Worm (Caenorhabditis elegans) whole organism, L2 larva: ENCODE data around the gene cth-2.

Source experiments
- C34F6.9 ChIP-seq: fragments of 150-350 bp; optimal IDR thresholded peaks from 2 replicates; lab custom pipeline; 2014; ENCODE audit warnings: missing biosample characterization, missing genetic modification characterization
- F13H6.1 ChIP-seq: sonication (generic microtip); optimal IDR thresholded peaks from 2 replicates; lab custom pipeline; 2016; ENCODE audit warnings: missing genetic modification characterization, missing compliant biosample characterization
- R02D3.7 ChIP-seq: fragments of 150-350 bp; optimal IDR thresholded peaks from 2 replicates; lab custom pipeline; 2014; ENCODE audit warnings: missing biosample characterization, missing genetic modification characterization
- Y55F3AM.14 ChIP-seq: fragments of 200-800 bp; sonication (Bioruptor generic); optimal IDR thresholded peaks from 2 replicates; lab custom pipeline; 2018; ENCODE audit warnings: mild to moderate bottlenecking, missing genetic modification characterization, missing compliant biosample characterization
- ZK546.5 ChIP-seq: sonication (generic microtip); optimal IDR thresholded peaks from 2 replicates; lab custom pipeline; 2017; ENCODE audit warnings: missing biosample characterization, missing genetic modification characterization
- alr-1 ChIP-seq: fragments of 150-350 bp; optimal IDR thresholded peaks from 2 replicates; lab custom pipeline; 2014; ENCODE audit warnings: missing biosample characterization, missing genetic modification characterization
- ama-1 ChIP-seq: fragments of 150-350 bp; optimal IDR thresholded peaks from 2 replicates; lab custom pipeline; 2018; ENCODE audit warnings: inconsistent platforms
- blmp-1 ChIP-seq: sonication (generic microtip); optimal IDR thresholded peaks from 2 replicates; lab custom pipeline; 2017; ENCODE audit warnings: missing genetic modification characterization, mild to moderate bottlenecking, missing compliant biosample characterization, antibody characterized with exemption, moderate library complexity; ENCODE audit not compliant: insufficient read depth
- ceh-16 ChIP-seq: fragments of 150-350 bp; optimal IDR thresholded peaks from 2 replicates; lab custom pipeline; 2014; ENCODE audit warnings: missing biosample characterization, missing genetic modification characterization
- ceh-82 ChIP-seq: fragments of 150-350 bp; optimal IDR thresholded peaks from 2 replicates; lab custom pipeline; 2014; ENCODE audit warnings: missing biosample characterization, missing genetic modification characterization
- crh-2 ChIP-seq: sonication (generic microtip); optimal IDR thresholded peaks from 2 replicates; lab custom pipeline; 2017; ENCODE audit warnings: missing biosample characterization, missing genetic modification characterization
- egl-27 ChIP-seq: sonication (generic microtip); optimal IDR thresholded peaks from 3 replicates; lab custom pipeline; 2017; ENCODE audit warnings: missing biosample characterization, missing genetic modification reagents, missing genetic modification characterization
- fos-1 ChIP-seq: fragments of 150-350 bp; optimal IDR thresholded peaks from 2 replicates; lab custom pipeline; 2014; ENCODE audit warnings: missing biosample characterization, missing genetic modification characterization
- gmeb-1 ChIP-seq: fragments of 150-350 bp; optimal IDR thresholded peaks from 2 replicates; lab custom pipeline; 2014; ENCODE audit warnings: missing biosample characterization, missing genetic modification characterization
- lin-11 ChIP-seq: fragments of 150-350 bp; sonication (generic microtip); optimal IDR thresholded peaks from 2 replicates; lab custom pipeline; 2014; ENCODE audit warnings: missing biosample characterization, missing genetic modification characterization, inconsistent platforms, mixed read lengths
- lin-13 ChIP-seq: fragments of 150-350 bp; optimal IDR thresholded peaks from 2 replicates; lab custom pipeline; 2014; ENCODE audit warnings: missing biosample characterization, missing genetic modification reagents, missing genetic modification characterization
- lin-39 ChIP-seq: fragments of 150-350 bp; optimal IDR thresholded peaks from 2 replicates; lab custom pipeline; 2014; ENCODE audit warnings: missing biosample characterization, missing genetic modification reagents, missing genetic modification characterization
- lsy-2 ChIP-seq, 2 experiments: fragments of 150-350 bp in 1 of 2; sonication (generic microtip) in 1 of 2; optimal IDR thresholded peaks; 2 replicates each; lab custom pipeline; 2014 to 2017; ENCODE audit warnings: missing biosample characterization in 2 of 2, missing genetic modification characterization in 2 of 2
- mab-5 ChIP-seq: fragments of 150-350 bp; optimal IDR thresholded peaks from 2 replicates; lab custom pipeline; 2014; ENCODE audit warnings: missing biosample characterization, missing genetic modification characterization
- mbf-1 ChIP-seq: sonication (generic microtip); optimal IDR thresholded peaks from 2 replicates; lab custom pipeline; 2017; ENCODE audit warnings: missing biosample characterization, missing genetic modification characterization
- mdl-1 ChIP-seq, 2 experiments: fragments of 150-350 bp in 1 of 2; sonication (generic microtip) in 1 of 2; optimal IDR thresholded peaks; 2 replicates each; lab custom pipeline; 2017; ENCODE audit warnings: missing biosample characterization in 2 of 2, missing genetic modification characterization in 2 of 2
- nhr-10 ChIP-seq: sonication (generic microtip); optimal IDR thresholded peaks from 2 replicates; lab custom pipeline; 2017; ENCODE audit warnings: missing biosample characterization, missing genetic modification characterization
- nhr-11 ChIP-seq: fragments of 150-350 bp; optimal IDR thresholded peaks from 2 replicates; lab custom pipeline; 2014; ENCODE audit warnings: missing biosample characterization, missing genetic modification characterization
- nhr-12 ChIP-seq: fragments of 150-350 bp; optimal IDR thresholded peaks from 2 replicates; lab custom pipeline; 2014; ENCODE audit warnings: missing biosample characterization, missing genetic modification characterization
- nhr-129 ChIP-seq: fragments of 150-350 bp; optimal IDR thresholded peaks from 2 replicates; lab custom pipeline; 2014; ENCODE audit warnings: missing biosample characterization, missing genetic modification characterization
- nhr-21 ChIP-seq: fragments of 150-350 bp; optimal IDR thresholded peaks from 2 replicates; lab custom pipeline; 2014; ENCODE audit warnings: missing biosample characterization, missing genetic modification characterization
- nhr-23 ChIP-seq: fragments of 150-350 bp; optimal IDR thresholded peaks from 2 replicates; lab custom pipeline; 2014; ENCODE audit warnings: missing biosample characterization, missing genetic modification reagents, missing genetic modification characterization
- nhr-25 ChIP-seq: fragments of 150-350 bp; sonication (generic microtip); optimal IDR thresholded peaks from 3 replicates; lab custom pipeline; 2014; ENCODE audit warnings: missing biosample characterization, missing genetic modification characterization
- nhr-6 ChIP-seq: fragments of 150-350 bp; optimal IDR thresholded peaks from 2 replicates; lab custom pipeline; 2014; ENCODE audit warnings: missing biosample characterization, missing genetic modification characterization
- nhr-77 ChIP-seq: fragments of 150-350 bp; optimal IDR thresholded peaks from 2 replicates; lab custom pipeline; 2014; ENCODE audit warnings: missing biosample characterization, missing genetic modification characterization
- peb-1 ChIP-seq: fragments of 150-350 bp; optimal IDR thresholded peaks from 2 replicates; lab custom pipeline; 2014; ENCODE audit warnings: missing biosample characterization, missing genetic modification characterization
- sem-4 ChIP-seq: fragments of 150-350 bp; optimal IDR thresholded peaks from 2 replicates; lab custom pipeline; 2014; ENCODE audit warnings: missing biosample characterization, missing genetic modification reagents, missing genetic modification characterization
- skn-1 ChIP-seq: sonication (generic microtip); optimal IDR thresholded peaks from 2 replicates; lab custom pipeline; 2017; ENCODE audit warnings: missing biosample characterization, missing genetic modification characterization
- sma-3 ChIP-seq: sonication (generic microtip); optimal IDR thresholded peaks from 2 replicates; lab custom pipeline; 2016; ENCODE audit warnings: missing genetic modification reagents, missing genetic modification characterization, missing compliant biosample characterization
- sma-9 ChIP-seq, 2 experiments: fragments of 150-350 bp in 1 of 2; sonication (generic microtip) in 1 of 2; optimal IDR thresholded peaks; 2 replicates each; lab custom pipeline; 2014 to 2016; ENCODE audit warnings: missing genetic modification characterization in 2 of 2, mild to moderate bottlenecking in 1 of 2, missing biosample characterization in 1 of 2, missing compliant biosample characterization in 1 of 2, missing genetic modification reagents in 1 of 2, moderate library complexity in 1 of 2
- snpc-4 ChIP-seq: fragments of 150-350 bp; optimal IDR thresholded peaks from 2 replicates; lab custom pipeline; 2014; ENCODE audit warnings: missing biosample characterization, missing genetic modification characterization
- unc-39 ChIP-seq: fragments of 150-350 bp; optimal IDR thresholded peaks from 2 replicates; lab custom pipeline; 2014; ENCODE audit warnings: missing biosample characterization, missing genetic modification characterization
- zag-1 ChIP-seq: fragments of 150-350 bp; optimal IDR thresholded peaks from 2 replicates; lab custom pipeline; 2014; ENCODE audit warnings: missing biosample characterization, missing genetic modification characterization
- ztf-11 ChIP-seq: sonication (generic microtip); optimal IDR thresholded peaks from 2 replicates; lab custom pipeline; 2017; ENCODE audit warnings: missing biosample characterization, missing genetic modification characterization
- ztf-4 ChIP-seq: fragments of 150-350 bp; optimal IDR thresholded peaks from 2 replicates; lab custom pipeline; 2014; ENCODE audit warnings: missing biosample characterization, missing genetic modification characterization

The cth-2 gene

ce11 chrII:7060791-7061190 is 3.0 kb upstream of the cth-2 start:
- TF ChIP-seq skn-1 (peak; percentile 87), ztf-11 (no peak)

- TF ChIP-seq nhr-12 (tag; lab: Kevin White, UChicago) (no peak), nhr-10 (no peak), crh-2 (tag; lab: Kevin White, UChicago) (peak; percentile 58), ZK546.5 (tag; lab: Kevin White, UChicago) (no peak), nhr-77 (tag; lab: Kevin White, UChicago) (no peak), ama-1 (lab: Kevin White, UChicago) (no peak), peb-1 (tag; lab: Kevin White, UChicago) (no peak), nhr-11 (tag; lab: Kevin White, UChicago) (no peak), R02D3.7 (no peak), lin-11 (tag; lab: Kevin White, UChicago) (no peak), sma-9 (GFP tag; optimal IDR thresholded peaks at IDR 0.05; lab: Kevin White, UChicago) (peak; percentile 65), sma-9 (tag; optimal IDR thresholded peaks at IDR 0.05; lab: Kevin White, UChicago) (no peak), ztf-4 (tag; lab: Kevin White, UChicago) (no peak), lsy-2 (tag; optimal IDR thresholded peaks at IDR 0.05; lab: Kevin White, UChicago) (peak in 1 of 2 experiments; percentile 7), snpc-4 (tag; lab: Kevin White, UChicago) (no peak), nhr-129 (peak; percentile 76), alr-1 (tag; lab: Kevin White, UChicago) (no peak), sem-4 (tag; lab: Kevin White, UChicago) (no peak), mbf-1 (tag; lab: Kevin White, UChicago) (no peak), lin-13 (GFP tag; lab: Kevin White, UChicago) (no peak), ceh-82 (tag; lab: Kevin White, UChicago) (no peak), blmp-1 (tag; lab: Kevin White, UChicago) (no peak), skn-1 (peak; percentile 92), ceh-16 (tag; lab: Kevin White, UChicago) (no peak), nhr-21 (tag; lab: Kevin White, UChicago) (no peak), F13H6.1 (peak; percentile 55), ztf-11 (no peak), mdl-1 (tag; optimal IDR thresholded peaks at IDR 0.05; lab: Kevin White, UChicago) (no peak), Y55F3AM.14 (GFP tag; lab: Kevin White, UChicago) (no peak), nhr-6 (tag; lab: Kevin White, UChicago) (no peak), lin-39 (tag; lab: Kevin White, UChicago) (no peak), unc-39 (tag; lab: Kevin White, UChicago) (no peak), gmeb-1 (tag; lab: Kevin White, UChicago) (peak; percentile 29), zag-1 (no peak), sma-3 (GFP tag; lab: Kevin White, UChicago) (peak; percentile 14), fos-1 (peak; percentile 83), egl-27 (tag; lab: Kevin White, UChicago) (no peak)
Measured at ce11 chrII:7060202-7060601, 2.4 kb upstream of the cth-2 start.

DNA sequence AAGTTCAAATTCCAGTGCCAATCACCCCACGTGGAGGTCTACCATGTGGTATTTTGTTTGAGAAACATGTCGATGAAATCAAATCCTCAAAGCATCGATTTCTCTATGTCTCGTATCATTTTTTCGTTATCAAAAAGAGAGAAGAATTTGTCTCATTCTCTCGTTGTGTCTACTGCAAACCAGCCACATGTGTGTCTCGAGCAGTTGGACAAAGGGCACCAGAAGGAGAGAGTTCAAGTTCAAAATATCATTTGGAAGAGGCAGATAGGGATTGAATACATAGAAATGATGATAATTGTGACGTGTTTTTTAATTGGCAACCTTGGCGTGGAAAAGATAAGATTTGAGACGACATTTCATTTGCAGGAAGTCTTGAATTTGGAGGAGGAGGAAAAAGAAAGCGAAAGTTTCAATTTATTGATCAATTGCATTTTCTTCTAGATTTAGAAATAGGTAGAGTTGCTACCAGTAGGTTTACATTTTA is 1.6 kb upstream of the cth-2 start:
- peak; percentile 72 for TF ChIP-seq F13H6.1
- TF ChIP-seq nhr-23 (tag; lab: Kevin White, UChicago), result no peak
- peak; percentile 53 for TF ChIP-seq sma-3 (GFP tag; lab: Kevin White, UChicago)
- TF ChIP-seq skn-1, result peak; percentile 89
- TF ChIP-seq blmp-1 (tag; lab: Kevin White, UChicago), result peak; percentile 79
- no peak for TF ChIP-seq nhr-10
- peak; percentile 62 for TF ChIP-seq nhr-21 (tag; lab: Kevin White, UChicago)
- peak; percentile 95 for TF ChIP-seq sma-9 (GFP tag; optimal IDR thresholded peaks at IDR 0.05; lab: Kevin White, UChicago)
- no peak for TF ChIP-seq sma-9 (tag; optimal IDR thresholded peaks at IDR 0.05; lab: Kevin White, UChicago)
- peak in 1 of 2 experiments; percentile 48 for TF ChIP-seq mdl-1 (tag; optimal IDR thresholded peaks at IDR 0.05; lab: Kevin White, UChicago)
- peak; percentile 11 for TF ChIP-seq lin-13 (GFP tag; lab: Kevin White, UChicago)
- TF ChIP-seq C34F6.9 (tag; lab: Kevin White, UChicago), result no peak
- TF ChIP-seq nhr-25 (tag; lab: Kevin White, UChicago), result peak; percentile 48
- peak; percentile 38 for TF ChIP-seq gmeb-1 (tag; lab: Kevin White, UChicago)
- TF ChIP-seq egl-27 (tag; lab: Kevin White, UChicago), result peak; percentile 20
- no peak for TF ChIP-seq ama-1 (lab: Kevin White, UChicago)
- TF ChIP-seq alr-1 (tag; lab: Kevin White, UChicago), result no peak
- peak; percentile 85 for TF ChIP-seq crh-2 (tag; lab: Kevin White, UChicago)
- TF ChIP-seq lsy-2 (tag; optimal IDR thresholded peaks at IDR 0.05; lab: Kevin White, UChicago), result peak in 1 of 2 experiments; percentile 58
- TF ChIP-seq sem-4 (tag; lab: Kevin White, UChicago), result no peak
- TF ChIP-seq fos-1, result peak; percentile 83
- peak; percentile 36 for TF ChIP-seq ztf-4 (tag; lab: Kevin White, UChicago)
- TF ChIP-seq nhr-6 (tag; lab: Kevin White, UChicago), result peak; percentile 73
- TF ChIP-seq mab-5 (tag; lab: Kevin White, UChicago), result peak; percentile 3
- peak; percentile 84 for TF ChIP-seq nhr-129
- TF ChIP-seq, all 48 proteins: peak for 18
